Worm (Caenorhabditis elegans) whole organism, dauer: ENCODE data around the gene F47E1.4.

Experiments
- unc-62 ChIP-seq: sonication (generic microtip); optimal IDR thresholded peaks from 2 replicates; lab custom pipeline; 2017; ENCODE audit warnings: missing biosample characterization, missing genetic modification reagents, missing genetic modification characterization

The F47E1.4 gene

ce11 chrX:9067230-9067822, 4.7 kb downstream of the F47E1.4 start:
- TF ChIP-seq unc-62 (GFP tag; lab: Kevin White, UChicago): no peak

DNA sequence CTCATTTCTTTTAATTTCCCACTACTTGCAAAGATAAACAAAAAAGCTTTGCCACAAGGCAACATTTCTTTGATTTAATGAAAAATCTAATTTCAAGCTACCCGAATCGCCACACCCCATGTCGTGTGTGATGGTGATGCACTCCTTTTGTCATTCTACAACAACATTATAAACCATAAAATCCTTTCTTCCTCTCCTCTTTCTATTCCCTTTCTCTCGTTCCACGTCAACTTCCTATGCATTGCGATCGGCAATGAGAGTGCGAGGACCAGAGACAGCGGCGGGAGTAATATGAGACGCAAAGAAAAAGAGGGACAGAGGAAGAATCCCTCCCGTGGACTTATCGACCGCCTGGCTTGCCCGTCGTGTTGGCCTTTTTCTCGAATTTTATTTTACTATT, 5.5 kb downstream of the F47E1.4 start:
- TF ChIP-seq unc-62 (GFP tag; lab: Kevin White, UChicago): no peak

DNA sequence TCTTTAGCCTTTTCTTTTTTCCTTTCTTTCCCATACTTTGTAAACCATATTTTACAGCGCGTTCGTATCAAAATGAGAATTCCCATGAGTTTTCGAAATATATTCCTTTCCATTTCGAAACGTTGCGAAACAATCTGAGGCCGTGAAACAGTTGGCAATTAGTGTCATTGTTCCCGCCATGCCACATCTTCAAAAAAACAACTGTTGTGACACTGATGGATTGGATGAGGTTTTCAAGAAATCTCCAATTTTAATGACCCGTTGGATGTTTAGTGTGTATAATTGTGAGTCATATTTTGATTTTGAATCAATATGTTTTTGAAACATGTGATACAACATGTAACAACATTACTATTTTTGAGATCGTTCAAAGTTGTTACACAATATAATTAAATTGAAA, 6.4 kb downstream of the F47E1.4 start:
- TF ChIP-seq unc-62 (GFP tag; lab: Kevin White, UChicago): no peak

DNA sequence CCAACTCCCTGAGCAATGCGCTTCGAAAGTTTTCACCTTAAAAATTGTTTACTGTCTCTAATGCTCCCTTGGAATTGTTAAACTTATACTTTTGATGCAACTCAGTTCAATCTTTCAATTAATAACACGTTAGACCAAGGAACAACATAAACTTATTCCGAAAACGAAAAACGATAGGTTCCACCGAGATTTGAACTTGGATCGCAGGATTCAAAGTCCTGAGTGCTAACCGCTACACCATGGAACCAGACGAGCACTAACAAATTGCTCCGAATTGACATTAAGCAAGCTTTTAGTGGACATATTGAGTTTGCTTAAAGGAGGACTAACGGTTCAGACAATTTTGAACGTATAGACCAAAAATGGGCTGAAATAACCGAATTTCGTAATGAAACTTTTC, 11.9 kb downstream of the F47E1.4 start:
- no peak for TF ChIP-seq unc-62 (GFP tag; lab: Kevin White, UChicago)

- TF ChIP-seq unc-62 (GFP tag; lab: Kevin White, UChicago): no peak
These were observed 14.3 kb downstream of the F47E1.4 start, which contains the start of gene F47E1.1 for ce11 chrX:9076886-9077285. TSS of gene F47E1.1 (plus strand) at chrX:9077186.

- no peak for TF ChIP-seq unc-62 (GFP tag; lab: Kevin White, UChicago)
These were observed 15.5 kb downstream of the F47E1.4 start for ce11 chrX:9078149-9078548.

DNA sequence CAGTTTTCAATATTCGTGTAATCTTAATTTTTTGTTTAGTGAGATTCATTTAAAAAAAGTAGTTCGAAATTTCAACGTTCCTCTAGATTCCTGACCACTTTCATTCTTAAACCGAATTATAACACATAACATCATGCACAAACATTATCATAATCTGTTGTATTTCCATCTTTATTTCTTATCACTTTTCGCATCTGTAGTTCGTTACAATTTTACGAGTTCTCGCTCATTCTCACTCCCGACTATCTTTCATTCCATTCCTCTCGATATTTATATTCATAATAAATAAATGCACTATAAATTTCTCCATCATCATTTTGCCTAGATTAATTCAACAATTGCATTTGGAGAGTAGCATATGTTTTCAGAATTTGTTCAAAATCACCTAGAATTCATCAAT, 18.6 kb downstream of the F47E1.4 start:
- no peak for TF ChIP-seq unc-62 (GFP tag; lab: Kevin White, UChicago)

ce11 chrX:9082646-9083045, 20.0 kb downstream of the F47E1.4 start, which contains the start of gene ajm-1:
TSS of gene ajm-1 (plus strand) at chrX:9082946.
- no peak for TF ChIP-seq unc-62 (GFP tag; lab: Kevin White, UChicago)

DNA sequence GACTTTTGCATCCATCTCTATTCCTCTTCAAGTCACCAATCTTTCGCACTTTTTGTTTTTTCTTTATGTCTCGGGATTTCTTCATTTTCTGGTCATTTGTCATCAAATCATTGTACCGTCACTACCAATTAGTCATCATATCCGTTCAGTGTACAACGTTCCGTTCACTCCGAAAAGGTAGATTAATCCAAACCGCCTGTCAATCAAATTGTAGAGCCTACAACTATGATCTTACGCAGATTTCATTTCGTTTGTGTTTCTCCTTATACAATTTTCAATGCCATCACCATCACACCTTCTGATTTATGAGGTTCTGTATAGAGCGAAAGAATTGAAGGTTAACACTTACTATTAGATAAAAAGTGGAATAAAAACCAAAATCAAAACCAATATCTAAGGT, 23.2 kb downstream of the F47E1.4 start:
- no peak for TF ChIP-seq unc-62 (GFP tag; lab: Kevin White, UChicago)

- TF ChIP-seq unc-62 (GFP tag; lab: Kevin White, UChicago): no peak
These were observed 26.0 kb downstream of the F47E1.4 start for ce11 chrX:9088620-9089019.

DNA sequence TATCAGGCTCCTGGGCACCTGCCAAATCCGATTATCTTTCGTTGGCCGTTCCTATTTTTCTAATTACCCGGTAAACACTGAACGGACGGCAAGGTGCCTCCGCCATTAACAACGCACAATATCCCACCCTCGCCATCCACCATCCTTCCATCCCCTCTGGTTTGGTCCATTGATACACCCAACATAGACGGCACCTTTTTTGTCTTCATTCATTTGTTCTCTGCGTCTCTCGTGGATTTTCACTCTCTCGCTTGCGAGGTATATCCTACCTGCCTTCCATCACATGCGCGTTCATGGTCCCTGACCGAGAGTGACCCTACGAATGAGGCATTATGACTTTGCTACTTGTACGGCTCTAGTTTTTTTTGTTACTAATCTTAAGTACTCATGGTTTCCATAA, 26.9 kb downstream of the F47E1.4 start:
- TF ChIP-seq unc-62 (GFP tag; lab: Kevin White, UChicago): no peak

DNA sequence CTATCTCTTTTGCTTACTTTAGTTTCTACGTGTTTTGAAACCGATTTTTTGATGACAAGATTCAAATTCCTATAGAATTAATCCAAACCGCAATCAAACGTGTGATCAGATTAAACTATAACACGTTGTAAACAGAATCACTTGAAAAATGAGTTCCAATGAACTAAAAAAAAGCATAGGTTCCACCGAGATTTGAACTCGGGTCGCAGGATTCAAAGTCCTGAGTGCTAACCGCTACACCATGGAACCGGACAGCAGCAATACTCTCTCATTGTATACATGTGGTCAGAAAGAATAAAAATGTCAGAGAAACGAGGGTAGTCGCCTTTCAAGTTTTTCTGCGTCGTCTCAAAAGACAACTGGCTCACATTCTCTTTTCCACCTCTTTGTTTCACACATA, 28.8 kb downstream of the F47E1.4 start:
- no peak for TF ChIP-seq unc-62 (GFP tag; lab: Kevin White, UChicago)

DNA sequence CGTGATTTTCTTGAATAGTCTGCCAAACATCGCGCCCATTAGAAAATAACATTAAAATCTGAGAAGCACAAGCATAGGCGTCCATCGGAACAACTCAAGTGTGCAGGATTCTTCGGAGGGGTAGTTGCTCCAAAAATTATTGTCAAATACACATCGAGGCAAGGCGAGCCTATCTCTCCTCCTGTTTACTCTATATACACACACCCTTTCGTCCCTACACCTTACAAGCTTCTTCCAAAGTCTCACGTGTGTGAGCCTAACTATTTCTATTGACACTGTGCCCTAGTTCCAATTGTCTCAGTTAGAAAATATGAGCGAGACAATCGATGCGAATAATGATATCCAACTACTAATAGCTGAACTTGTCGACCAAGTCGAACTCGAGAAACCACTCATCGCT, 29.2 kb downstream of the F47E1.4 start:
- no peak for TF ChIP-seq unc-62 (GFP tag; lab: Kevin White, UChicago)

DNA sequence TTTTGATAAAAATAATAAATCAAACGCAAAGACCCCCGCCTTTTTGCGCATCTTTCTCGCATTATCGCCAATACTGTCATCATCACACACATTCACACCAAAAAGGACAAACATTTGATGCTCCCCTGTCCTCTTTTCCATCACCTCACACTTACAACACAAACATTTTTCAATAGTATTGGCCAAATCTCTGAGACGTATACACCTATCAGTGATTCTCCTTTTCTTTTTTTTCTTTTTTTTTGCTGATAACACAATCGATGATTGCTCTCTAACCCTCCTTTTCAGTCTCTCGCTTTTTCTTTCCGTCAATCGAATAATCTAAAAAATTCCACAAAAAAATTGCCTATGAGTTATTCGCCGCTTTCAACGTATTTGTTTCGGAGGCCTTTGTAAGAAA, 34.2 kb downstream of the F47E1.4 start:
- TF ChIP-seq unc-62 (GFP tag; lab: Kevin White, UChicago): no peak

DNA sequence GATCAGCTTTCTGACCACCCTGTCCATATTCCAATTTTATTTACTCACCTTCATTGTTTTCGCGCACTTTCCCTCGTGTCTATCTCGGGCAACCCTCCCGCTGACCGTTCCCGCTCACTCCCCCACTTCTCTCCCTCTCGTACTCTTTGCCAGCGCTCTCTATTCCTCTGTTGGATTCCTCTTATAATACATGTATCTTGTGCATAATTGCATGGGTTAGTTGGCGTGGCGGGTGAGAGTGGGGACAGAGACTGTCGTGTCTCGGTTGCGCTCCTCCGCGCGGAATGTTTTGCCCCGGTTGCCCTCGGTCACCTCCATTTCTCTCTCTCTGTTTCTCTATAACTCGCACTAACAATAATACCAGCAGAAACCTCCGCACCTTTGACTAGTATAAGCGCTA, 39.5 kb downstream of the F47E1.4 start:
- TF ChIP-seq unc-62 (GFP tag; lab: Kevin White, UChicago): no peak

- TF ChIP-seq unc-62 (GFP tag; lab: Kevin White, UChicago): no peak
These were observed 40.4 kb downstream of the F47E1.4 start for ce11 chrX:9103048-9103447.

DNA sequence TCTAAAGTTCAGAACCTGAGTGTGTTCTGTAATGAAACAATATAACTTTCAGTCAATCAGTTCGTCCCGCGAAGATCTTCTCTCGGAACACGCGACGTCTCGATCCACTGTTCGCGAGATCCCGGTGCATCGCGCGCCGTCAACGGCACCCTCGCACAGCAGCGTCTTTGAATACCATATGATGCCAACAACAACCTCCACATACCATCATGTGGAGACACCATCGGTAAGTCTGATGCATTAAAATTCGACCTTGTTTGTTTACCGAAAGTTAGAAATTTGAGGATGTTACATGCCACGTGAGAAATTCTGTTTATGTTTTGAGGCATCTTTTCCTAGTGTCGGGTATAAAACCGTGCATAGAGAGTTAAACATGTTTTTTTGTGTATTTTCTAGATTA, 41.0 kb downstream of the F47E1.4 start:
- no peak for TF ChIP-seq unc-62 (GFP tag; lab: Kevin White, UChicago)

- no peak for TF ChIP-seq unc-62 (GFP tag; lab: Kevin White, UChicago)
These were observed 41.8 kb downstream of the F47E1.4 start for ce11 chrX:9104399-9104798.
